Worm (Caenorhabditis elegans) whole organism, young adult: ENCODE data around the gene T03E6.9.

Experiments
- F52B5.7 ChIP-seq: sonication (generic microtip); optimal IDR thresholded peaks from 2 replicates; lab custom pipeline; 2016; ENCODE audit warnings: mild to moderate bottlenecking, missing genetic modification characterization, missing compliant biosample characterization
- F57C9.4 ChIP-seq: sonication (generic microtip); optimal IDR thresholded peaks from 2 replicates; lab custom pipeline; 2017; ENCODE audit warnings: mild to moderate bottlenecking, missing genetic modification characterization, missing compliant biosample characterization
- ets-4 ChIP-seq: fragments of 200-800 bp; sonication (Bioruptor generic); optimal IDR thresholded peaks from 2 replicates; lab custom pipeline; 2018; ENCODE audit warnings: mild to moderate bottlenecking, missing genetic modification characterization, missing compliant biosample characterization

ce11 chrV:16573168-16573567, 27.4 kb downstream of the T03E6.9 start, which contains the start of gene str-149:
- TF ChIP-seq F52B5.7 (tag; lab: Kevin White, UChicago) (no peak), F57C9.4 (no peak), ets-4 (GFP tag; lab: Kevin White, UChicago) (no peak)
